Worm (Caenorhabditis elegans) whole organism, early embryonic: ENCODE results near the gene slc-25A26.

ENCODE experiments used
- aly-1 ChIP-seq: sonication (generic microtip); optimal IDR thresholded peaks from 2 replicates; lab custom pipeline; 2016; ENCODE audit warnings: missing genetic modification characterization, missing compliant biosample characterization
- ama-1 ChIP-seq: fragments of 150-350 bp; optimal IDR thresholded peaks from 2 replicates; lab custom pipeline; 2014
- ceh-36 ChIP-seq: sonication (generic microtip); optimal IDR thresholded peaks from 2 replicates; lab custom pipeline; 2016; ENCODE audit warnings: missing genetic modification characterization, inconsistent platforms, missing compliant biosample characterization
- flt-1 ChIP-seq: fragments of 200-800 bp; sonication (Bioruptor generic); IDR thresholded peaks from 2 replicates; pipeline ENCODE4 v1.3.6; 2022; ENCODE audit warnings: missing genetic modification characterization, missing compliant biosample characterization
- sea-1 ChIP-seq: fragments of 200-800 bp; sonication (Bioruptor generic); conservative IDR thresholded peaks from 2 replicates; pipeline ENCODE4 v1.3.6; 2022; ENCODE audit warnings: missing genetic modification characterization, missing compliant biosample characterization
- tra-4 ChIP-seq: sonication (generic microtip); optimal IDR thresholded peaks from 2 replicates; lab custom pipeline; 2017; ENCODE audit warnings: missing genetic modification characterization, missing compliant biosample characterization

- TF ChIP-seq flt-1 (GFP tag; lab: Robert Waterston, UW) (no peak), tra-4 (tag; lab: Kevin White, UChicago) (no peak), ama-1 (lab: Kevin White, UChicago) (no peak), sea-1 (GFP tag; lab: Robert Waterston, UW) (no peak), aly-1 (tag; lab: Kevin White, UChicago) (no peak), ceh-36 (no peak)
These were observed 8.3 kb upstream of the slc-25A26 start, which contains the start of gene D1046.16 for ce11 chrIV:8921956-8922355.
